4 fruit fly cellular contexts compared by ENCODE assay signal in the genomic region with DNA sequence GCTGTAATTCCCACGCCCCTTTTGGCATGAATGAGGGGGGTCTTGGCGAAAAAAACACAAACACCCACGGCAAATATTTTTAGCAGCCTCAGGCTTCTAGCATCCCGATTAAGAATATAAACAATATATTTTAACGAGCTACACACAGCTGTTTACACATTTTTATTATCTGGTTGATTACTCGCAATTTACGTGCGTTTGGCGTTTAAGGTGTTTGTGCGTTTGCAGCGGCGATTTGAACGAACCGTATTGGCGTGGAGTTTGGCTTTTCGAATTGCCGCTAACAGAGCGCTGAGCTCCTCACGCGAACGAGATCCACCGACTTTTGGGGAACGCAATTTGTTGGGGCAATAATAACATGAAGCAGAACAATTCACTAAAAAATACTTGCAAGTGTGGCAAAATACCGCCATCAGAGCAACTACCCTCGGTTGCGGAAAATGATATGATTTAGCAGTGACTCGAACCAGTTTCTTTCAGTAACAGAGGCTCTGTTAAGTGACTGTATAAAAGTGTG.
TF ChIP-seq lines count a peak whose summit lies in the region.

A gene (minus strand): TSS at position 321 of the 517 bp plus-strand sequence.

TF ChIP-seq in whole organism, adult, 20 proteins besides CTCF, POLR2A, EP300 and RAD21 (continued from another document):
- TF ChIP-seq Mnt (GFP tag; optimal IDR thresholded peaks at IDR 0.05; lab: Kevin White, UChicago) = peak; percentile 80
- no peak for TF ChIP-seq cnc (optimal IDR thresholded peaks at IDR 0.05; lab: Kevin White, UChicago)
- no peak for TF ChIP-seq Clk (GFP tag; optimal IDR thresholded peaks at IDR 0.05; lab: Kevin White, UChicago)

TF ChIP-seq in whole organism, embryonic, 481 proteins besides CTCF, POLR2A, EP300 and RAD21 (continued from another document and continues in another):
- TF ChIP-seq Camta (GFP tag; optimal IDR thresholded peaks at IDR 0.05; lab: Kevin White, UChicago) (peak; percentile 6), dan (GFP tag; IDR thresholded peaks at IDR 0.05; lab: Robert Waterston, UW) (no peak), wor (GFP tag; IDR thresholded peaks at IDR 0.05; lab: Robert Waterston, UW) (no peak), CG1603 (tag; optimal IDR thresholded peaks at IDR 0.05; lab: Kevin White, UChicago) (peak; percentile 87), CG33213 (GFP tag; optimal IDR thresholded peaks at IDR 0.05; lab: Kevin White, UChicago) (peak; percentile 76), CG4707 (GFP tag; optimal IDR thresholded peaks at IDR 0.05; lab: Kevin White, UChicago) (peak; percentile 36), CG10543 (GFP tag; optimal IDR thresholded peaks at IDR 0.05; lab: Kevin White, UChicago) (peak; percentile 63), CG2129 (GFP tag; IDR thresholded peaks at IDR 0.05; lab: Robert Waterston, UW; ENCODE audit: partially characterized antibody) (no peak), Hmr (GFP tag; optimal IDR thresholded peaks at IDR 0.05; lab: Kevin White, UChicago) (peak; percentile 87), Xrp1 (GFP tag; IDR thresholded peaks at IDR 0.05; lab: Robert Waterston, UW) (no peak), nau (GFP tag; optimal IDR thresholded peaks at IDR 0.05; lab: Kevin White, UChicago) (no peak), croc (GFP tag; conservative IDR thresholded peaks at IDR 0.05; lab: Robert Waterston, UW) (no peak), CG18011 (GFP tag; optimal IDR thresholded peaks at IDR 0.05; lab: Kevin White, UChicago) (no peak), ems (GFP tag; optimal IDR thresholded peaks at IDR 0.05; lab: Kevin White, UChicago) (peak; percentile 58), psq (GFP tag; optimal IDR thresholded peaks at IDR 0.05; lab: Kevin White, UChicago) (no peak), Sry-δ (GFP tag; optimal IDR thresholded peaks at IDR 0.05; lab: Kevin White, UChicago) (peak; percentile 47), CG2199 (GFP tag; IDR thresholded peaks at IDR 0.05; lab: Robert Waterston, UW) (peak; percentile 73; the same call in 1 of the 3 replicates), jumu (GFP tag; optimal IDR thresholded peaks at IDR 0.05; lab: Kevin White, UChicago) (no peak), Hr39 (optimal IDR thresholded peaks at IDR 0.05; lab: Kevin White, UChicago) (no peak), chn (GFP tag; optimal IDR thresholded peaks at IDR 0.05; lab: Kevin White, UChicago) (no peak), CG12299 (tag; optimal IDR thresholded peaks at IDR 0.05; lab: Kevin White, UChicago) (peak; percentile 32), CG17385 (GFP tag; optimal IDR thresholded peaks at IDR 0.05; lab: Kevin White, UChicago) (peak; percentile 55), row (GFP tag; IDR thresholded peaks at IDR 0.05; lab: Robert Waterston, UW) (peak; percentile 28; the same call in 1 of the 3 replicates), lola (GFP tag; optimal IDR thresholded peaks at IDR 0.05; lab: Kevin White, UChicago) (no peak), sima (GFP tag; optimal IDR thresholded peaks at IDR 0.05; lab: Kevin White, UChicago) (no peak), bbx (GFP tag; IDR thresholded peaks at IDR 0.05; lab: Robert Waterston, UW; ENCODE audit: partially characterized antibody) (peak; percentile 81), Gug (GFP tag; IDR thresholded peaks at IDR 0.05; lab: Robert Waterston, UW) (0 out of 4 replicates have a peak, but pooled peaks have one; percentile 22), usp (GFP tag; optimal IDR thresholded peaks at IDR 0.05; lab: Kevin White, UChicago) (no peak), CG5180 (GFP tag; optimal IDR thresholded peaks at IDR 0.05; lab: Kevin White, UChicago) (no peak), CG12391 (tag; optimal IDR thresholded peaks at IDR 0.05; lab: Kevin White, UChicago) (peak; percentile 42), Optix (GFP tag; IDR thresholded peaks at IDR 0.05; lab: Robert Waterston, UW) (no peak), Dip3 (GFP tag; optimal IDR thresholded peaks at IDR 0.05; lab: Kevin White, UChicago) (no peak), CG17612 (GFP tag; IDR thresholded peaks at IDR 0.05; lab: Robert Waterston, UW) (no peak), lmd (GFP tag; IDR thresholded peaks at IDR 0.05; lab: Robert Waterston, UW) (peak; percentile 13; the same call in 1 of the 2 replicates), CG32772 (GFP tag; IDR thresholded peaks at IDR 0.05; lab: Robert Waterston, UW) (no peak), ftz-f1 (GFP tag; optimal IDR thresholded peaks at IDR 0.05; lab: Kevin White, UChicago) (peak; percentile 42), ash1 (GFP tag; optimal IDR thresholded peaks at IDR 0.05; lab: Kevin White, UChicago) (no peak), gce (GFP tag; IDR thresholded peaks at IDR 0.05; lab: Robert Waterston, UW) (peak; percentile 7; the same call in 1 of the 3 replicates), Lim3 (GFP tag; IDR thresholded peaks at IDR 0.05; lab: Robert Waterston, UW) (no peak), stwl (tag; optimal IDR thresholded peaks at IDR 0.05; lab: Kevin White, UChicago) (peak; percentile 80), CG10431 (GFP tag; optimal IDR thresholded peaks at IDR 0.05; lab: Kevin White, UChicago) (no peak)

TF ChIP-seq in whole organism, prepupa, 60 proteins besides CTCF, POLR2A, EP300 and RAD21 (continued from another document):
- TF ChIP-seq Eip75B (GFP tag; optimal IDR thresholded peaks at IDR 0.05; lab: Kevin White, UChicago) (no peak), CG6276 (GFP tag; optimal IDR thresholded peaks at IDR 0.05; lab: Kevin White, UChicago) (no peak), Hr39 (GFP tag; optimal IDR thresholded peaks at IDR 0.05; lab: Kevin White, UChicago) (no peak), ss (GFP tag; optimal IDR thresholded peaks at IDR 0.05; lab: Kevin White, UChicago) (no peak), Blimp-1 (GFP tag; optimal IDR thresholded peaks at IDR 0.05; lab: Kevin White, UChicago) (no peak), CG7368 (GFP tag; optimal IDR thresholded peaks at IDR 0.05; lab: Kevin White, UChicago) (no peak), vri (GFP tag; optimal IDR thresholded peaks at IDR 0.05; lab: Kevin White, UChicago) (peak; percentile 13), spab (GFP tag; optimal IDR thresholded peaks at IDR 0.05; lab: Kevin White, UChicago) (no peak), OdsH (GFP tag; optimal IDR thresholded peaks at IDR 0.05; lab: Kevin White, UChicago) (no peak), CG11762 (GFP tag; optimal IDR thresholded peaks at IDR 0.05; lab: Kevin White, UChicago; ENCODE audit: insufficient read depth) (no peak), salr (GFP tag; optimal IDR thresholded peaks at IDR 0.05; lab: Kevin White, UChicago) (no peak), svp (GFP tag; lab: Kevin White, UChicago) (peak; percentile 45), net (GFP tag; optimal IDR thresholded peaks at IDR 0.05; lab: Kevin White, UChicago) (no peak), achi (GFP tag; optimal IDR thresholded peaks at IDR 0.05; lab: Kevin White, UChicago) (no peak), dsx (GFP tag; optimal IDR thresholded peaks at IDR 0.05; lab: Kevin White, UChicago; ENCODE audit: poor library complexity, severe bottlenecking) (peak; percentile 39), CG10631 (GFP tag; optimal IDR thresholded peaks at IDR 0.05; lab: Kevin White, UChicago) (no peak), Met (GFP tag; optimal IDR thresholded peaks at IDR 0.05; lab: Kevin White, UChicago) (no peak), CG6808 (GFP tag; optimal IDR thresholded peaks at IDR 0.05; lab: Kevin White, UChicago) (no peak), Gug (GFP tag; IDR thresholded peaks at IDR 0.05; lab: Robert Waterston, UW) (no peak), Eip78C (GFP tag; lab: Kevin White, UChicago) (peak; percentile 65), CG8632 (GFP tag; optimal IDR thresholded peaks at IDR 0.05; lab: Kevin White, UChicago) (no peak), Smox (GFP tag; optimal IDR thresholded peaks at IDR 0.05; lab: Kevin White, UChicago) (peak; percentile 10), Ets96B (tag; optimal IDR thresholded peaks at IDR 0.05; lab: Kevin White, UChicago) (no peak), CG3919 (GFP tag; optimal IDR thresholded peaks at IDR 0.05; lab: Kevin White, UChicago) (no peak), topi (GFP tag; optimal IDR thresholded peaks at IDR 0.05; lab: Kevin White, UChicago) (peak; percentile 17), fd59A (GFP tag; optimal IDR thresholded peaks at IDR 0.05; lab: Kevin White, UChicago) (no peak), CG6854 (GFP tag; optimal IDR thresholded peaks at IDR 0.05; lab: Kevin White, UChicago) (peak; percentile 62), CG6792 (GFP tag; optimal IDR thresholded peaks at IDR 0.05; lab: Kevin White, UChicago) (no peak), CG1621 (tag; optimal IDR thresholded peaks at IDR 0.05; lab: Kevin White, UChicago) (peak; percentile 27), fkh (GFP tag; optimal IDR thresholded peaks at IDR 0.05; lab: Kevin White, UChicago) (peak; percentile 78), lz (GFP tag; optimal IDR thresholded peaks at IDR 0.05; lab: Kevin White, UChicago) (no peak), Eip93F (GFP tag; optimal IDR thresholded peaks at IDR 0.05; lab: Kevin White, UChicago) (no peak), Lpt (GFP tag; optimal IDR thresholded peaks at IDR 0.05; lab: Kevin White, UChicago) (no peak), CG8319 (GFP tag; optimal IDR thresholded peaks at IDR 0.05; lab: Kevin White, UChicago) (no peak), CG11902 (GFP tag; optimal IDR thresholded peaks at IDR 0.05; lab: Kevin White, UChicago) (no peak)

TF ChIP-seq in whole organism, wandering third instar larva, 38 proteins besides CTCF, POLR2A, EP300 and RAD21 (continued from another document):
- no peak for TF ChIP-seq lola (GFP tag; optimal IDR thresholded peaks at IDR 0.05; lab: Kevin White, UChicago)
- no peak for TF ChIP-seq tai (GFP tag; optimal IDR thresholded peaks at IDR 0.05; lab: Kevin White, UChicago)
- no peak for TF ChIP-seq GATAd (GFP tag; optimal IDR thresholded peaks at IDR 0.05; lab: Kevin White, UChicago)
- TF ChIP-seq Hr78 (GFP tag; optimal IDR thresholded peaks at IDR 0.05; lab: Kevin White, UChicago) = no peak
- TF ChIP-seq OdsH (GFP tag; optimal IDR thresholded peaks at IDR 0.05; lab: Kevin White, UChicago) = no peak
- peak; percentile 34 for TF ChIP-seq Myc (optimal IDR thresholded peaks at IDR 0.05; lab: Kevin White, UChicago)
- TF ChIP-seq psq (GFP tag; optimal IDR thresholded peaks at IDR 0.05; lab: Kevin White, UChicago) = no peak
